Fruit fly (Drosophila melanogaster) whole organism, embryonic: ENCODE results near the gene Prosalpha6T.

ENCODE experiments used
- Atf-2 ChIP-seq: fragments of 200-800 bp; sonication (Bioruptor generic); optimal IDR thresholded peaks from 2 replicates; lab custom pipeline; 2016; ENCODE audit warnings: missing biosample characterization, missing genetic modification characterization
- Atf6 ChIP-seq: fragments of 200-800 bp; sonication (Bioruptor generic); IDR thresholded peaks from 2 replicates; pipeline ENCODE4 v1.3.6; 2022; ENCODE audit warnings: missing biosample characterization, missing genetic modification characterization
- BEAF-32 ChIP-seq: fragments of 200-800 bp; sonication (Bioruptor generic); optimal IDR thresholded peaks from 3 replicates; lab custom pipeline; 2017; ENCODE audit warnings: missing biosample characterization, missing genetic modification characterization, mild to moderate bottlenecking, moderate library complexity, missing genetic modification reagents
- CG10462 ChIP-seq: fragments of 200-800 bp; sonication (Bioruptor generic); optimal IDR thresholded peaks from 2 replicates; lab custom pipeline; 2016; ENCODE audit warnings: missing biosample characterization, missing genetic modification characterization
- CG10654 ChIP-seq: fragments of 200-800 bp; sonication (Bioruptor generic); optimal IDR thresholded peaks from 2 replicates; lab custom pipeline; 2016; ENCODE audit warnings: missing biosample characterization, missing genetic modification characterization
- CG11247 ChIP-seq: fragments of 200-800 bp; sonication (Bioruptor generic); IDR thresholded peaks from 2 replicates; pipeline ENCODE4 v1.3.6; 2022; ENCODE audit warnings: missing biosample characterization, missing genetic modification characterization
- CG11560 ChIP-seq: fragments of 200-800 bp; sonication (Bioruptor generic); IDR thresholded peaks from 3 replicates; pipeline ENCODE4 v1.3.6; 2022; ENCODE audit warnings: missing biosample characterization, missing genetic modification characterization
- CG12104 ChIP-seq: fragments of 200-800 bp; sonication (Bioruptor generic); optimal IDR thresholded peaks from 3 replicates; lab custom pipeline; 2016; ENCODE audit warnings: missing biosample characterization, missing genetic modification characterization
- CG15479 ChIP-seq: fragments of 200-800 bp; sonication (Bioruptor generic); optimal IDR thresholded peaks from 3 replicates; lab custom pipeline; 2019; ENCODE audit warnings: missing biosample characterization, mild to moderate bottlenecking, missing genetic modification characterization, moderate library complexity
- CG1602 ChIP-seq: fragments of 200-800 bp; sonication (Bioruptor generic); optimal IDR thresholded peaks from 3 replicates; lab custom pipeline; 2016; ENCODE audit warnings: missing biosample characterization, missing genetic modification characterization
- CG1647 ChIP-seq: fragments of 200-800 bp; sonication (Bioruptor generic); optimal IDR thresholded peaks from 3 replicates; lab custom pipeline; 2016; ENCODE audit warnings: missing biosample characterization, missing genetic modification characterization
- CG2116 ChIP-seq: fragments of 200-800 bp; sonication (Bioruptor generic); optimal IDR thresholded peaks from 3 replicates; lab custom pipeline; 2018; ENCODE audit warnings: missing biosample characterization, mild to moderate bottlenecking, missing genetic modification characterization
- CG3065 ChIP-seq: fragments of 200-800 bp; sonication (Bioruptor generic); optimal IDR thresholded peaks from 2 replicates; lab custom pipeline; 2016; ENCODE audit warnings: missing biosample characterization, missing genetic modification characterization
- CG33557 ChIP-seq: fragments of 200-800 bp; sonication (Bioruptor generic); optimal IDR thresholded peaks from 2 replicates; lab custom pipeline; 2019; ENCODE audit warnings: missing biosample characterization, mild to moderate bottlenecking, missing genetic modification characterization, moderate library complexity
- CG3847 ChIP-seq: fragments of 200-800 bp; sonication (Bioruptor generic); IDR thresholded peaks from 2 replicates; pipeline ENCODE4 v1.3.6; 2022; ENCODE audit warnings: missing biosample characterization, missing genetic modification characterization
- CG4282 ChIP-seq: fragments of 200-800 bp; sonication (Bioruptor generic); optimal IDR thresholded peaks from 2 replicates; lab custom pipeline; 2016; ENCODE audit warnings: missing biosample characterization, missing genetic modification characterization
- CG6654 ChIP-seq: fragments of 200-800 bp; sonication (Bioruptor generic); optimal IDR thresholded peaks from 2 replicates; lab custom pipeline; 2017; ENCODE audit warnings: missing biosample characterization, mild to moderate bottlenecking, missing genetic modification characterization
- CG7786 ChIP-seq: fragments of 200-800 bp; sonication (Bioruptor generic); optimal IDR thresholded peaks from 2 replicates; lab custom pipeline; 2016; ENCODE audit warnings: missing biosample characterization, missing genetic modification characterization
- CG8359 ChIP-seq: fragments of 200-800 bp; sonication (Bioruptor generic); optimal IDR thresholded peaks from 2 replicates; lab custom pipeline; 2017; ENCODE audit warnings: missing biosample characterization, mild to moderate bottlenecking, missing genetic modification characterization, borderline replicate concordance
- CG8765 ChIP-seq: fragments of 200-800 bp; sonication (Bioruptor generic); IDR thresholded peaks from 2 replicates; pipeline ENCODE4 v1.3.6; 2022; ENCODE audit warnings: missing biosample characterization, missing genetic modification characterization
- CG8944 ChIP-seq: fragments of 200-800 bp; sonication (Bioruptor generic); optimal IDR thresholded peaks from 3 replicates; lab custom pipeline; 2016; ENCODE audit warnings: missing biosample characterization, missing genetic modification characterization
- Dll ChIP-seq: fragments of 200-800 bp; sonication (Bioruptor generic); IDR thresholded peaks from 4 replicates; pipeline ENCODE4 v1.3.6; 2022; ENCODE audit warnings: missing biosample characterization, missing genetic modification characterization; ENCODE audit not compliant: partially characterized antibody
- Eip74EF ChIP-seq, 2 experiments: fragments of 200-800 bp in 1 of 2; fragments of >200 bp in 1 of 2; sonication (Bioruptor generic) in 1 of 2; optimal IDR thresholded peaks; 2 replicates each; lab custom pipeline; 2017 to 2019; ENCODE audit warnings: missing biosample characterization in 2 of 2, missing genetic modification characterization in 2 of 2, mild to moderate bottlenecking in 1 of 2, moderate library complexity in 1 of 2
- Hmx ChIP-seq: fragments of 200-800 bp; sonication (Bioruptor generic); optimal IDR thresholded peaks from 2 replicates; lab custom pipeline; 2016; ENCODE audit warnings: missing biosample characterization, missing genetic modification characterization
- Hr3 ChIP-seq: fragments of 200-800 bp; sonication (Bioruptor generic); optimal IDR thresholded peaks from 3 replicates; lab custom pipeline; 2016; ENCODE audit warnings: missing biosample characterization, missing genetic modification characterization
- MBD-R2 ChIP-seq: fragments of 200-800 bp; sonication (Bioruptor generic); IDR thresholded peaks from 2 replicates; pipeline ENCODE4 v1.3.6; 2022; ENCODE audit warnings: missing biosample characterization, missing genetic modification characterization
- PHDP ChIP-seq: fragments of 200-800 bp; sonication (Bioruptor generic); optimal IDR thresholded peaks from 3 replicates; lab custom pipeline; 2018; ENCODE audit warnings: missing biosample characterization, mild to moderate bottlenecking, missing genetic modification characterization, moderate library complexity
- Xbp1 ChIP-seq: fragments of 200-800 bp; sonication (Bioruptor generic); optimal IDR thresholded peaks from 3 replicates; lab custom pipeline; 2016; ENCODE audit warnings: missing biosample characterization, mild to moderate bottlenecking, missing genetic modification characterization
- ara ChIP-seq: fragments of 200-800 bp; sonication (Bioruptor generic); IDR thresholded peaks from 2 replicates; pipeline ENCODE4 v1.3.6; 2022; ENCODE audit warnings: missing biosample characterization, missing genetic modification characterization
- chn ChIP-seq: fragments of 200-800 bp; sonication (Bioruptor generic); optimal IDR thresholded peaks from 2 replicates; lab custom pipeline; 2016; ENCODE audit warnings: missing biosample characterization, missing genetic modification characterization
- danr ChIP-seq: fragments of 200-800 bp; sonication (Bioruptor generic); IDR thresholded peaks from 2 replicates; pipeline ENCODE4 v1.3.6; 2022; ENCODE audit warnings: missing biosample characterization, missing genetic modification characterization
- ems ChIP-seq: fragments of 200-800 bp; sonication (Bioruptor generic); optimal IDR thresholded peaks from 3 replicates; lab custom pipeline; 2016; ENCODE audit warnings: missing biosample characterization, missing genetic modification characterization
- ewg ChIP-seq: fragments of 200-800 bp; sonication (Bioruptor generic); optimal IDR thresholded peaks from 3 replicates; lab custom pipeline; 2017; ENCODE audit warnings: mild to moderate bottlenecking, missing biosample characterization, missing genetic modification reagents, missing genetic modification characterization
- fd3F ChIP-seq: fragments of 200-800 bp; sonication (Bioruptor generic); optimal IDR thresholded peaks from 2 replicates; lab custom pipeline; 2018; ENCODE audit warnings: missing biosample characterization, mild to moderate bottlenecking, missing genetic modification characterization, moderate library complexity
- gce ChIP-seq: fragments of 200-800 bp; sonication (Bioruptor generic); IDR thresholded peaks from 3 replicates; pipeline ENCODE4 v1.3.6; 2022; ENCODE audit warnings: missing biosample characterization, missing genetic modification characterization
- hkb ChIP-seq, 2 experiments: fragments of 200-800 bp in 1 of 2; fragments of >200 bp in 1 of 2; sonication (Bioruptor generic) in 1 of 2; IDR thresholded peaks in 1 of 2; optimal IDR thresholded peaks in 1 of 2; 2 replicates each; pipeline versions ENCODE4 v1.3.6 to Lab custom; 2017 to 2022; ENCODE audit warnings: missing biosample characterization in 1 of 2, missing genetic modification characterization in 1 of 2
- jumu ChIP-seq: fragments of 200-800 bp; sonication (Bioruptor generic); optimal IDR thresholded peaks from 3 replicates; lab custom pipeline; 2016; ENCODE audit warnings: missing biosample characterization, missing genetic modification characterization
- klu ChIP-seq: fragments of 200-800 bp; sonication (Bioruptor generic); IDR thresholded peaks from 2 replicates; pipeline ENCODE4 v1.3.6; 2022; ENCODE audit warnings: missing biosample characterization, missing genetic modification characterization
- kni ChIP-seq: fragments of 200-800 bp; sonication (Bioruptor generic); optimal IDR thresholded peaks from 3 replicates; lab custom pipeline; 2017; ENCODE audit warnings: mild to moderate bottlenecking, missing biosample characterization, missing genetic modification reagents, missing genetic modification characterization
- lbe ChIP-seq: fragments of 200-800 bp; sonication (Bioruptor generic); optimal IDR thresholded peaks from 2 replicates; lab custom pipeline; 2016; ENCODE audit warnings: missing biosample characterization, mild to moderate bottlenecking, missing genetic modification characterization
- mam ChIP-seq: fragments of 200-800 bp; sonication (Bioruptor generic); optimal IDR thresholded peaks from 3 replicates; lab custom pipeline; 2016; ENCODE audit warnings: missing biosample characterization, missing genetic modification characterization
- mirr ChIP-seq: fragments of 200-800 bp; sonication (Bioruptor generic); optimal IDR thresholded peaks from 3 replicates; lab custom pipeline; 2018; ENCODE audit warnings: missing biosample characterization, mild to moderate bottlenecking, missing genetic modification characterization
- pan ChIP-seq, 4 experiments: fragments of >200 bp in 3 of 4; fragments of 200-800 bp in 1 of 4; sonication (Bioruptor generic) in 1 of 4; optimal IDR thresholded peaks in 3 of 4; IDR thresholded peaks in 1 of 4; 2 replicates each; pipeline versions ENCODE4 v1.3.6 to Lab custom; 2017 to 2022; ENCODE audit warnings: missing biosample characterization in 2 of 4, missing genetic modification characterization in 2 of 4, mixed read lengths in 1 of 4
- peb ChIP-seq: fragments of 200-800 bp; sonication (Bioruptor generic); IDR thresholded peaks from 2 replicates; pipeline ENCODE4 v1.3.6; 2022; ENCODE audit warnings: missing biosample characterization, missing genetic modification characterization
- phol ChIP-seq: fragments of 200-800 bp; sonication (Bioruptor generic); optimal IDR thresholded peaks from 3 replicates; lab custom pipeline; 2018; ENCODE audit warnings: missing biosample characterization, mild to moderate bottlenecking, missing genetic modification characterization, moderate library complexity
- rib ChIP-seq: fragments of 200-800 bp; sonication (Bioruptor generic); IDR thresholded peaks from 2 replicates; pipeline ENCODE4 v1.3.6; 2022; ENCODE audit warnings: missing biosample characterization, missing genetic modification characterization
- shn ChIP-seq: fragments of 200-800 bp; sonication (Bioruptor generic); optimal IDR thresholded peaks from 3 replicates; lab custom pipeline; 2016; ENCODE audit warnings: missing biosample characterization, missing genetic modification characterization
- vfl ChIP-seq: fragments of 200-800 bp; sonication (Bioruptor generic); optimal IDR thresholded peaks from 2 replicates; lab custom pipeline; 2016; ENCODE audit warnings: missing biosample characterization, missing genetic modification characterization
- wdn ChIP-seq: fragments of 200-800 bp; sonication (Bioruptor generic); IDR thresholded peaks from 2 replicates; pipeline ENCODE4 v1.3.6; 2022; ENCODE audit warnings: missing biosample characterization, missing genetic modification characterization
- zfh1 ChIP-seq: fragments of 200-800 bp; sonication (Bioruptor generic); IDR thresholded peaks from 3 replicates; pipeline ENCODE4 v1.3.6; 2022; ENCODE audit warnings: missing biosample characterization, missing genetic modification characterization

Gene Prosalpha6T

dm6 chr2L:13191894-13192293, 39.9 kb upstream of the Prosalpha6T start, which contains the start of the genes CG16974 and Edem2 (continued):
- TF ChIP-seq wdn (GFP tag; lab: Robert Waterston, UW) = peak; percentile 78
- TF ChIP-seq shn (GFP tag; lab: Kevin White, UChicago) = no peak
- peak; percentile 76 for TF ChIP-seq CG1602 (GFP tag; lab: Kevin White, UChicago)
- no peak for TF ChIP-seq CG4282 (GFP tag; lab: Kevin White, UChicago)
- TF ChIP-seq CG15479 (GFP tag; lab: Kevin White, UChicago) = no peak
- TF ChIP-seq CG12104 = peak; percentile 60
- TF ChIP-seq CG11247 (GFP tag; lab: Robert Waterston, UW) = peak; percentile 47; the same call in 1 of the 2 replicates
- TF ChIP-seq klu (GFP tag; lab: Robert Waterston, UW) = peak; percentile 73
- TF ChIP-seq peb = peak; percentile 56
- peak; percentile 81 for TF ChIP-seq zfh1 (GFP tag; lab: Robert Waterston, UW)
- TF ChIP-seq CG2116 = peak; percentile 74
- peak; percentile 54 for TF ChIP-seq ems (GFP tag; lab: Kevin White, UChicago)
- peak; percentile 3 for TF ChIP-seq jumu (GFP tag; lab: Kevin White, UChicago)
- peak; percentile 39; the same call in 1 of the 3 replicates for TF ChIP-seq CG11560
- TF ChIP-seq CG10654 (GFP tag; lab: Kevin White, UChicago) = peak; percentile 73
- TF ChIP-seq CG8765 (GFP tag; lab: Robert Waterston, UW) = peak; percentile 46; the same call in 1 of the 2 replicates
- no peak for TF ChIP-seq pan (optimal IDR thresholded peaks at IDR 0.05; lab: Kevin White, UChicago)
- TF ChIP-seq pan (GFP tag; optimal IDR thresholded peaks at IDR 0.05 in 1 of 2, IDR thresholded peaks at IDR 0.05 in 1 of 2) = peak in 1 of 2 experiments; percentile 82
- peak; percentile 56 for TF ChIP-seq BEAF-32 (GFP tag; lab: Kevin White, UChicago)
- no peak for TF ChIP-seq CG7786 (GFP tag; lab: Kevin White, UChicago)
- TF ChIP-seq Dll = no peak
- TF ChIP-seq CG10462 (GFP tag; lab: Kevin White, UChicago) = peak; percentile 30
- no peak for TF ChIP-seq hkb (optimal IDR thresholded peaks at IDR 0.05; lab: Kevin White, UChicago)
- TF ChIP-seq hkb (GFP tag; IDR thresholded peaks at IDR 0.05; lab: Robert Waterston, UW) = peak; percentile 69
- TF ChIP-seq Hr3 = peak; percentile 78
- TF ChIP-seq mam (GFP tag; lab: Kevin White, UChicago) = peak; percentile 34
- TF ChIP-seq CG8359 (GFP tag; lab: Kevin White, UChicago) = no peak
- TF ChIP-seq CG8944 = no peak
- peak; percentile 52 for TF ChIP-seq CG33557 (GFP tag; lab: Kevin White, UChicago)
- TF ChIP-seq phol = peak; percentile 89
- TF ChIP-seq Atf6 (GFP tag; lab: Robert Waterston, UW) = peak; percentile 70; the same call in 1 of the 2 replicates
- no peak for TF ChIP-seq lbe (GFP tag; lab: Kevin White, UChicago)
- TF ChIP-seq danr (GFP tag; lab: Robert Waterston, UW) = peak; percentile 21; the same call in 1 of the 2 replicates
- TF ChIP-seq rib (GFP tag; lab: Robert Waterston, UW) = peak; percentile 65
- TF ChIP-seq fd3F (GFP tag; lab: Kevin White, UChicago) = peak; percentile 30
- peak; percentile 54 for TF ChIP-seq ewg (GFP tag; lab: Kevin White, UChicago)
- TF ChIP-seq Xbp1 = peak; percentile 85
- no peak for TF ChIP-seq Eip74EF (GFP tag; optimal IDR thresholded peaks at IDR 0.05; lab: Kevin White, UChicago)
- TF ChIP-seq Atf-2 (GFP tag; lab: Kevin White, UChicago) = no peak
- no peak for TF ChIP-seq ara (GFP tag; lab: Robert Waterston, UW)
- peak; percentile 68 for TF ChIP-seq chn (GFP tag; lab: Kevin White, UChicago)
- TF ChIP-seq vfl (GFP tag; lab: Kevin White, UChicago) = peak; percentile 70
- no peak for TF ChIP-seq kni (GFP tag; lab: Kevin White, UChicago)
- peak; percentile 53 for TF ChIP-seq CG3065 (GFP tag; lab: Kevin White, UChicago)
- peak; percentile 39 for TF ChIP-seq CG1647 (GFP tag; lab: Kevin White, UChicago)
- TF ChIP-seq PHDP (tag; lab: Kevin White, UChicago) = no peak
- TF ChIP-seq CG3847 (GFP tag; lab: Robert Waterston, UW) = peak; percentile 84
- peak; percentile 75 for TF ChIP-seq MBD-R2 (GFP tag; lab: Robert Waterston, UW)
- TF ChIP-seq CG6654 = no peak
- TF ChIP-seq Hmx (GFP tag; lab: Kevin White, UChicago) = no peak
- TF ChIP-seq gce (GFP tag; lab: Robert Waterston, UW) = no peak
- TF ChIP-seq mirr (GFP tag; lab: Kevin White, UChicago) = no peak
